Worm (Caenorhabditis elegans) whole organism, L1 larva: ENCODE measurements around the gene sri-61.

Experiments used
- C04F5.9 ChIP-seq: sonication (generic microtip); optimal IDR thresholded peaks from 2 replicates; lab custom pipeline; 2016; ENCODE audit warnings: missing genetic modification characterization, missing compliant biosample characterization
- dsc-1 ChIP-seq: sonication (generic microtip); optimal IDR thresholded peaks from 2 replicates; lab custom pipeline; 2016; ENCODE audit warnings: mild to moderate bottlenecking, missing genetic modification characterization, missing compliant biosample characterization
- grh-1 ChIP-seq: fragments of 200-800 bp; sonication (Bioruptor generic); IDR thresholded peaks from 2 replicates; pipeline ENCODE4 v1.3.6; 2022; ENCODE audit warnings: missing genetic modification reagents, missing genetic modification characterization, missing compliant biosample characterization
- lin-15B ChIP-seq: fragments of 150-350 bp; sonication (generic microtip); optimal IDR thresholded peaks from 3 replicates; lab custom pipeline; 2014; ENCODE audit warnings: missing biosample characterization, missing genetic modification characterization
- mdl-1 ChIP-seq, 2 experiments: fragments of 150-350 bp; optimal IDR thresholded peaks; 2 replicates each; lab custom pipeline; 2014 to 2017; ENCODE audit warnings: missing biosample characterization in 2 of 2, missing genetic modification characterization in 2 of 2, inconsistent platforms in 1 of 2
- mef-2 ChIP-seq: fragments of 150-350 bp; optimal IDR thresholded peaks from 2 replicates; lab custom pipeline; 2014; ENCODE audit warnings: missing biosample characterization, missing genetic modification characterization
- mep-1 ChIP-seq: fragments of 150-350 bp; optimal IDR thresholded peaks from 2 replicates; lab custom pipeline; 2014; ENCODE audit warnings: missing biosample characterization, missing genetic modification characterization
- nhr-12 ChIP-seq: sonication (generic microtip); optimal IDR thresholded peaks from 2 replicates; lab custom pipeline; 2017; ENCODE audit warnings: missing biosample characterization, missing genetic modification characterization
- nhr-237 ChIP-seq: fragments of 150-350 bp; optimal IDR thresholded peaks from 2 replicates; lab custom pipeline; 2014; ENCODE audit warnings: missing biosample characterization, missing genetic modification characterization
- nhr-77 ChIP-seq: fragments of 150-350 bp; optimal IDR thresholded peaks from 2 replicates; lab custom pipeline; 2014; ENCODE audit warnings: missing biosample characterization, missing genetic modification characterization

DNA sequence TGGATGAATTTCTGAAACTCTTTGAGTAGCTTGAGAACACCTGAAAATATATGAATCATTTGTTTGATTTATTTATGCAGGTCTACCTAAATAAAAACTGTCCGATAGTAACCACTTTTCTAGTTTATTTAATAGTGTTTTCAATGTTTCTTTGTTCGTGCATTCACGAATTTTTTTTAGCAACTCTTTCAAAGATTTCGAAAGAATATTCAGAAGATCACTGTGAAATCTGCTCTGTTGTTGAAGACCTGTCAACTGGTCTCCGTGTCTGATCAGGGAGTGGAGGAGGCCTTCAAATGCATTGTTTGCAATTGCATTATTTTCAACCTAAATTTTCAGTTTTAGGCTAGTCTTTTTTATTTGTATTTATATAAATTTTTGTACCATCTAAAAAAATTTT lies 9.8 kb upstream of the sri-61 start, which contains the start of gene T05A8.1:
- TF ChIP-seq grh-1 (GFP tag; lab: Robert Waterston, UW) (no peak), nhr-77 (tag; lab: Kevin White, UChicago) (no peak), C04F5.9 (no peak), nhr-12 (tag; lab: Kevin White, UChicago) (no peak), mep-1 (tag; lab: Kevin White, UChicago) (no peak), mdl-1 (tag; optimal IDR thresholded peaks at IDR 0.05; lab: Kevin White, UChicago) (no peak), lin-15B (tag; lab: Kevin White, UChicago) (no peak), mef-2 (tag; lab: Kevin White, UChicago) (no peak), nhr-237 (tag; lab: Kevin White, UChicago) (no peak), dsc-1 (tag; lab: Kevin White, UChicago) (no peak)
